Fruit fly (Drosophila melanogaster) whole organism, pupa: ENCODE results near the gene wgn.
A peak's percentile ranks its signal among the peaks of the same experiment; 100 is the strongest.

Experiments used
- CG10348 ChIP-seq: fragments of 200-800 bp; sonication (Bioruptor generic); IDR thresholded peaks from 2 replicates; pipeline ENCODE4 v1.3.6; 2022; ENCODE audit warnings: missing biosample characterization, missing genetic modification characterization
- CG12605 ChIP-seq: fragments of 200-800 bp; sonication (Bioruptor generic); IDR thresholded peaks from 2 replicates; pipeline ENCODE4 v1.3.6; 2022; ENCODE audit warnings: missing biosample characterization, missing genetic modification characterization
- CG13204 ChIP-seq: fragments of 200-800 bp; sonication (Bioruptor generic); optimal IDR thresholded peaks from 2 replicates; lab custom pipeline; 2018; ENCODE audit warnings: missing biosample characterization, mild to moderate bottlenecking, missing genetic modification characterization, moderate library complexity
- CG14655 ChIP-seq: fragments of 200-800 bp; sonication (Bioruptor generic); optimal IDR thresholded peaks from 3 replicates; lab custom pipeline; 2017; ENCODE audit warnings: mild to moderate bottlenecking, missing biosample characterization, missing genetic modification reagents, missing genetic modification characterization
- CG15710 ChIP-seq: fragments of 200-800 bp; sonication (Bioruptor generic); optimal IDR thresholded peaks from 2 replicates; lab custom pipeline; 2018; ENCODE audit warnings: missing biosample characterization, mild to moderate bottlenecking, missing genetic modification characterization, moderate library complexity
- CG17806 ChIP-seq: fragments of 200-800 bp; sonication (Bioruptor generic); optimal IDR thresholded peaks from 2 replicates; lab custom pipeline; 2018; ENCODE audit warnings: missing biosample characterization, mild to moderate bottlenecking, missing genetic modification characterization, moderate library complexity
- CG32121 ChIP-seq: fragments of 200-800 bp; sonication (Bioruptor generic); IDR thresholded peaks from 2 replicates; pipeline ENCODE4 v1.3.6; 2022; ENCODE audit warnings: missing biosample characterization, missing genetic modification characterization
- CG34367 ChIP-seq: fragments of 200-800 bp; sonication (Bioruptor generic); optimal IDR thresholded peaks from 2 replicates; lab custom pipeline; 2018; ENCODE audit warnings: missing biosample characterization, mild to moderate bottlenecking, missing genetic modification characterization
- CG4496 ChIP-seq: fragments of 200-800 bp; sonication (Bioruptor generic); IDR thresholded peaks from 3 replicates; pipeline ENCODE4 v1.3.6; 2022; ENCODE audit warnings: missing biosample characterization, missing genetic modification characterization
- CG8159 ChIP-seq: fragments of 200-800 bp; sonication (Bioruptor generic); optimal IDR thresholded peaks from 3 replicates; lab custom pipeline; 2018; ENCODE audit warnings: missing biosample characterization, mild to moderate bottlenecking, missing genetic modification characterization, moderate library complexity
- CG8301 ChIP-seq: fragments of 200-800 bp; sonication (Bioruptor generic); optimal IDR thresholded peaks from 2 replicates; lab custom pipeline; 2018; ENCODE audit warnings: missing biosample characterization, mild to moderate bottlenecking, missing genetic modification characterization
- CG9948 ChIP-seq: fragments of 200-800 bp; sonication (Bioruptor generic); optimal IDR thresholded peaks from 2 replicates; lab custom pipeline; 2018; ENCODE audit warnings: missing biosample characterization, mild to moderate bottlenecking, missing genetic modification characterization, moderate library complexity
- D1 ChIP-seq: fragments of 200-800 bp; sonication (Bioruptor generic); optimal IDR thresholded peaks from 2 replicates; lab custom pipeline; 2018; ENCODE audit warnings: missing biosample characterization, mild to moderate bottlenecking, missing genetic modification characterization, moderate library complexity
- EcR ChIP-seq: fragments of 200-800 bp; sonication (Bioruptor generic); optimal IDR thresholded peaks from 3 replicates; lab custom pipeline; 2019; ENCODE audit warnings: missing biosample characterization, missing genetic modification characterization, mild to moderate bottlenecking, moderate library complexity, missing genetic modification reagents
- Ets98B ChIP-seq: fragments of 200-800 bp; sonication (Bioruptor generic); IDR thresholded peaks from 2 replicates; pipeline ENCODE4 v1.3.6; 2022; ENCODE audit warnings: missing biosample characterization, missing genetic modification characterization
- Pif1A ChIP-seq: fragments of 200-800 bp; sonication (Bioruptor generic); optimal IDR thresholded peaks from 3 replicates; lab custom pipeline; 2016; ENCODE audit warnings: missing biosample characterization, missing genetic modification characterization
- Pif1B ChIP-seq: fragments of 200-800 bp; sonication (Bioruptor generic); optimal IDR thresholded peaks from 3 replicates; lab custom pipeline; 2016; ENCODE audit warnings: missing biosample characterization, missing genetic modification characterization
- Snoo ChIP-seq: fragments of 200-800 bp; sonication (Bioruptor generic); optimal IDR thresholded peaks from 3 replicates; lab custom pipeline; 2017; ENCODE audit warnings: missing biosample characterization, mild to moderate bottlenecking, missing genetic modification characterization, inconsistent platforms
- fd96Ca ChIP-seq: fragments of 200-800 bp; sonication (Bioruptor generic); IDR thresholded peaks from 3 replicates; pipeline ENCODE4 v1.3.6; 2022; ENCODE audit warnings: missing biosample characterization, missing genetic modification characterization
- gl ChIP-seq: fragments of 200-800 bp; sonication (Bioruptor generic); optimal IDR thresholded peaks from 2 replicates; lab custom pipeline; 2018; ENCODE audit warnings: missing biosample characterization, mild to moderate bottlenecking, missing genetic modification characterization
- rn ChIP-seq: fragments of 200-800 bp; sonication (Bioruptor generic); IDR thresholded peaks from 2 replicates; pipeline ENCODE4 v1.3.6; 2022; ENCODE audit warnings: missing biosample characterization, missing genetic modification characterization

wgn gene

dm6 chrX:18657012-18657411 is 22.3 kb upstream of the wgn start, which contains the start of gene CG6659:
CG6659 (minus strand) TSS chrX:18657286.
- no peak for TF ChIP-seq CG15710

dm6 chrX:18652879-18653278 is 18.2 kb upstream of the wgn start, which contains the start of gene Ing3:
Ing3 (minus strand) TSS chrX:18653091.
- TF ChIP-seq Pif1A (GFP tag; lab: Kevin White, UChicago) (no peak), Snoo (tag; lab: Kevin White, UChicago) (no peak), CG9948 (tag; lab: Kevin White, UChicago) (no peak), CG4496 (GFP tag; lab: Robert Waterston, UW) (no peak), CG10348 (GFP tag; lab: Robert Waterston, UW) (no peak), CG13204 (GFP tag; lab: Kevin White, UChicago) (no peak), rn (no peak), CG8301 (tag; lab: Kevin White, UChicago) (no peak), D1 (tag; lab: Kevin White, UChicago) (no peak), CG8159 (tag; lab: Kevin White, UChicago) (no peak), gl (tag; lab: Kevin White, UChicago) (no peak), CG17806 (tag; lab: Kevin White, UChicago) (no peak), fd96Ca (GFP tag; lab: Robert Waterston, UW) (no peak), CG32121 (GFP tag; lab: Robert Waterston, UW) (no peak), CG12605 (GFP tag; lab: Robert Waterston, UW) (no peak)

- no peak for TF ChIP-seq CG8159 (tag; lab: Kevin White, UChicago)
- no peak for TF ChIP-seq CG14655 (GFP tag; lab: Kevin White, UChicago)
Observed at dm6 chrX:18650252-18650651, 15.5 kb upstream of the wgn start, which contains the start of gene Hou. Hou (minus strand) TSS chrX:18650444.

- no peak for TF ChIP-seq CG9948 (tag; lab: Kevin White, UChicago)
- TF ChIP-seq CG12605 (GFP tag; lab: Robert Waterston, UW): no peak
- no peak for TF ChIP-seq Pif1B (GFP tag; lab: Kevin White, UChicago)
- no peak for TF ChIP-seq EcR
- no peak for TF ChIP-seq CG17806 (tag; lab: Kevin White, UChicago)
- TF ChIP-seq CG34367 (tag; lab: Kevin White, UChicago): no peak
Observed at dm6 chrX:18647961-18648360, 13.3 kb upstream of the wgn start, which contains the start of gene Nup35. Nup35 (plus strand) TSS chrX:18648182.

- peak; percentile 45 for TF ChIP-seq CG9948 (tag; lab: Kevin White, UChicago)
- TF ChIP-seq Snoo (tag; lab: Kevin White, UChicago): peak; percentile 77
- peak; percentile 44; the same call in 1 of the 2 replicates for TF ChIP-seq rn
- peak; percentile 75 for TF ChIP-seq CG32121 (GFP tag; lab: Robert Waterston, UW)
- peak; percentile 87 for TF ChIP-seq fd96Ca (GFP tag; lab: Robert Waterston, UW)
- TF ChIP-seq CG10348 (GFP tag; lab: Robert Waterston, UW): no peak
- no peak for TF ChIP-seq D1 (tag; lab: Kevin White, UChicago)
- peak; percentile 87 for TF ChIP-seq CG4496 (GFP tag; lab: Robert Waterston, UW)
- peak; percentile 53 for TF ChIP-seq CG17806 (tag; lab: Kevin White, UChicago)
- peak; percentile 65 for TF ChIP-seq CG8159 (tag; lab: Kevin White, UChicago)
- peak; percentile 68 for TF ChIP-seq CG12605 (GFP tag; lab: Robert Waterston, UW)
- TF ChIP-seq Pif1A (GFP tag; lab: Kevin White, UChicago): peak; percentile 80
- peak; percentile 69 for TF ChIP-seq Pif1B (GFP tag; lab: Kevin White, UChicago)
- TF ChIP-seq Ets98B (GFP tag; lab: Robert Waterston, UW): peak; percentile 89
- peak; percentile 71 for TF ChIP-seq EcR
- TF ChIP-seq CG34367 (tag; lab: Kevin White, UChicago): peak; percentile 56
- TF ChIP-seq CG14655 (GFP tag; lab: Kevin White, UChicago): no peak
- peak; percentile 80 for TF ChIP-seq gl (tag; lab: Kevin White, UChicago)
- TF ChIP-seq CG13204 (GFP tag; lab: Kevin White, UChicago): peak; percentile 87
- peak; percentile 59 for TF ChIP-seq CG8301 (tag; lab: Kevin White, UChicago)
- peak; percentile 67 for TF ChIP-seq CG15710
- TF ChIP-seq, all 21 proteins: peak for 18
Observed at dm6 chrX:18646855-18647699, 12.4 kb upstream of the wgn start, which contains the start of gene Rip11. Rip11 (minus strand) TSS chrX:18647648.

dm6 chrX:18645720-18646213 is 11.1 kb upstream of the wgn start:
- TF ChIP-seq EcR (no peak), fd96Ca (GFP tag; lab: Robert Waterston, UW) (0 out of 3 replicates have a peak, but pooled peaks have one; percentile 25), CG17806 (tag; lab: Kevin White, UChicago) (peak; percentile 67), CG13204 (GFP tag; lab: Kevin White, UChicago) (no peak), gl (tag; lab: Kevin White, UChicago) (no peak), Pif1B (GFP tag; lab: Kevin White, UChicago) (peak; percentile 57), CG9948 (tag; lab: Kevin White, UChicago) (peak; percentile 64), CG15710 (peak; percentile 46), Pif1A (GFP tag; lab: Kevin White, UChicago) (peak; percentile 73), CG8159 (tag; lab: Kevin White, UChicago) (peak; percentile 68), D1 (tag; lab: Kevin White, UChicago) (no peak), CG32121 (GFP tag; lab: Robert Waterston, UW) (0 out of 2 replicates have a peak, but pooled peaks have one; percentile 49), CG10348 (GFP tag; lab: Robert Waterston, UW) (no peak), CG12605 (GFP tag; lab: Robert Waterston, UW) (0 out of 2 replicates have a peak, but pooled peaks have one; percentile 36), CG4496 (GFP tag; lab: Robert Waterston, UW) (peak; percentile 52; the same call in 1 of the 3 replicates), CG8301 (tag; lab: Kevin White, UChicago) (peak; percentile 73), CG14655 (GFP tag; lab: Kevin White, UChicago) (peak; percentile 84), rn (peak; percentile 39; the same call in 1 of the 2 replicates), Ets98B (GFP tag; lab: Robert Waterston, UW) (peak; percentile 61), Snoo (tag; lab: Kevin White, UChicago) (peak; percentile 45), CG34367 (tag; lab: Kevin White, UChicago) (peak; percentile 50)
